Worm (Caenorhabditis elegans) whole organism, L2 larva: ENCODE measurements around the gene fbxb-2.

Experiments
- C34F6.9 ChIP-seq: fragments of 150-350 bp; optimal IDR thresholded peaks from 2 replicates; lab custom pipeline; 2014; ENCODE audit warnings: missing biosample characterization, missing genetic modification characterization
- F13H6.1 ChIP-seq: sonication (generic microtip); optimal IDR thresholded peaks from 2 replicates; lab custom pipeline; 2016; ENCODE audit warnings: missing genetic modification characterization, missing compliant biosample characterization
- R02D3.7 ChIP-seq: fragments of 150-350 bp; optimal IDR thresholded peaks from 2 replicates; lab custom pipeline; 2014; ENCODE audit warnings: missing biosample characterization, missing genetic modification characterization
- Y55F3AM.14 ChIP-seq: fragments of 200-800 bp; sonication (Bioruptor generic); optimal IDR thresholded peaks from 2 replicates; lab custom pipeline; 2018; ENCODE audit warnings: mild to moderate bottlenecking, missing genetic modification characterization, missing compliant biosample characterization
- alr-1 ChIP-seq: fragments of 150-350 bp; optimal IDR thresholded peaks from 2 replicates; lab custom pipeline; 2014; ENCODE audit warnings: missing biosample characterization, missing genetic modification characterization
- ceh-16 ChIP-seq: fragments of 150-350 bp; optimal IDR thresholded peaks from 2 replicates; lab custom pipeline; 2014; ENCODE audit warnings: missing biosample characterization, missing genetic modification characterization
- ceh-82 ChIP-seq: fragments of 150-350 bp; optimal IDR thresholded peaks from 2 replicates; lab custom pipeline; 2014; ENCODE audit warnings: missing biosample characterization, missing genetic modification characterization
- egl-27 ChIP-seq: sonication (generic microtip); optimal IDR thresholded peaks from 3 replicates; lab custom pipeline; 2017; ENCODE audit warnings: missing biosample characterization, missing genetic modification reagents, missing genetic modification characterization
- elt-1 ChIP-seq: fragments of 150-350 bp; optimal IDR thresholded peaks from 2 replicates; lab custom pipeline; 2014; ENCODE audit warnings: missing biosample characterization, missing genetic modification characterization
- elt-3 ChIP-seq: sonication (generic microtip); optimal IDR thresholded peaks from 2 replicates; lab custom pipeline; 2017; ENCODE audit warnings: missing biosample characterization, missing genetic modification characterization
- fos-1 ChIP-seq: fragments of 150-350 bp; optimal IDR thresholded peaks from 2 replicates; lab custom pipeline; 2014; ENCODE audit warnings: missing biosample characterization, missing genetic modification characterization
- gmeb-1 ChIP-seq: fragments of 150-350 bp; optimal IDR thresholded peaks from 2 replicates; lab custom pipeline; 2014; ENCODE audit warnings: missing biosample characterization, missing genetic modification characterization
- lin-11 ChIP-seq: fragments of 150-350 bp; sonication (generic microtip); optimal IDR thresholded peaks from 2 replicates; lab custom pipeline; 2014; ENCODE audit warnings: missing biosample characterization, missing genetic modification characterization, inconsistent platforms, mixed read lengths
- lin-13 ChIP-seq: fragments of 150-350 bp; optimal IDR thresholded peaks from 2 replicates; lab custom pipeline; 2014; ENCODE audit warnings: missing biosample characterization, missing genetic modification reagents, missing genetic modification characterization
- lin-39 ChIP-seq: fragments of 150-350 bp; optimal IDR thresholded peaks from 2 replicates; lab custom pipeline; 2014; ENCODE audit warnings: missing biosample characterization, missing genetic modification reagents, missing genetic modification characterization
- lsy-2 ChIP-seq, 2 experiments: fragments of 150-350 bp in 1 of 2; sonication (generic microtip) in 1 of 2; optimal IDR thresholded peaks; 2 replicates each; lab custom pipeline; 2014 to 2017; ENCODE audit warnings: missing biosample characterization in 2 of 2, missing genetic modification characterization in 2 of 2
- mab-5 ChIP-seq: fragments of 150-350 bp; optimal IDR thresholded peaks from 2 replicates; lab custom pipeline; 2014; ENCODE audit warnings: missing biosample characterization, missing genetic modification characterization
- mbf-1 ChIP-seq: sonication (generic microtip); optimal IDR thresholded peaks from 2 replicates; lab custom pipeline; 2017; ENCODE audit warnings: missing biosample characterization, missing genetic modification characterization
- mdl-1 ChIP-seq, 2 experiments: fragments of 150-350 bp in 1 of 2; sonication (generic microtip) in 1 of 2; optimal IDR thresholded peaks; 2 replicates each; lab custom pipeline; 2017; ENCODE audit warnings: missing biosample characterization in 2 of 2, missing genetic modification characterization in 2 of 2
- nhr-10 ChIP-seq: sonication (generic microtip); optimal IDR thresholded peaks from 2 replicates; lab custom pipeline; 2017; ENCODE audit warnings: missing biosample characterization, missing genetic modification characterization
- nhr-129 ChIP-seq: fragments of 150-350 bp; optimal IDR thresholded peaks from 2 replicates; lab custom pipeline; 2014; ENCODE audit warnings: missing biosample characterization, missing genetic modification characterization
- nhr-21 ChIP-seq: fragments of 150-350 bp; optimal IDR thresholded peaks from 2 replicates; lab custom pipeline; 2014; ENCODE audit warnings: missing biosample characterization, missing genetic modification characterization
- nhr-23 ChIP-seq: fragments of 150-350 bp; optimal IDR thresholded peaks from 2 replicates; lab custom pipeline; 2014; ENCODE audit warnings: missing biosample characterization, missing genetic modification reagents, missing genetic modification characterization
- nhr-237 ChIP-seq: fragments of 150-350 bp; optimal IDR thresholded peaks from 2 replicates; lab custom pipeline; 2014; ENCODE audit warnings: missing biosample characterization, missing genetic modification characterization
- nhr-6 ChIP-seq: fragments of 150-350 bp; optimal IDR thresholded peaks from 2 replicates; lab custom pipeline; 2014; ENCODE audit warnings: missing biosample characterization, missing genetic modification characterization
- nhr-77 ChIP-seq: fragments of 150-350 bp; optimal IDR thresholded peaks from 2 replicates; lab custom pipeline; 2014; ENCODE audit warnings: missing biosample characterization, missing genetic modification characterization
- peb-1 ChIP-seq: fragments of 150-350 bp; optimal IDR thresholded peaks from 2 replicates; lab custom pipeline; 2014; ENCODE audit warnings: missing biosample characterization, missing genetic modification characterization
- skn-1 ChIP-seq: sonication (generic microtip); optimal IDR thresholded peaks from 2 replicates; lab custom pipeline; 2017; ENCODE audit warnings: missing biosample characterization, missing genetic modification characterization
- sma-3 ChIP-seq: sonication (generic microtip); optimal IDR thresholded peaks from 2 replicates; lab custom pipeline; 2016; ENCODE audit warnings: missing genetic modification reagents, missing genetic modification characterization, missing compliant biosample characterization
- snpc-4 ChIP-seq: fragments of 150-350 bp; optimal IDR thresholded peaks from 2 replicates; lab custom pipeline; 2014; ENCODE audit warnings: missing biosample characterization, missing genetic modification characterization
- unc-55 ChIP-seq: fragments of 150-350 bp; sonication (generic microtip); optimal IDR thresholded peaks from 3 replicates; lab custom pipeline; 2014; ENCODE audit warnings: missing biosample characterization, missing genetic modification reagents, missing genetic modification characterization
- unc-62 ChIP-seq: fragments of 150-350 bp; optimal IDR thresholded peaks from 2 replicates; lab custom pipeline; 2014; ENCODE audit warnings: missing biosample characterization, missing genetic modification reagents, missing genetic modification characterization
- zag-1 ChIP-seq: fragments of 150-350 bp; optimal IDR thresholded peaks from 2 replicates; lab custom pipeline; 2014; ENCODE audit warnings: missing biosample characterization, missing genetic modification characterization
- ztf-1 ChIP-seq: fragments of 200-800 bp; sonication (Bioruptor generic); conservative IDR thresholded peaks from 2 replicates; pipeline ENCODE4 v1.3.6; 2022; ENCODE audit warnings: missing genetic modification characterization, missing compliant biosample characterization
- ztf-11 ChIP-seq: sonication (generic microtip); optimal IDR thresholded peaks from 2 replicates; lab custom pipeline; 2017; ENCODE audit warnings: missing biosample characterization, missing genetic modification characterization
- ztf-4 ChIP-seq: fragments of 150-350 bp; optimal IDR thresholded peaks from 2 replicates; lab custom pipeline; 2014; ENCODE audit warnings: missing biosample characterization, missing genetic modification characterization

fbxb-2 gene

ce11 chrV:19257653-19258052, 20.5 kb upstream of the fbxb-2 start, which contains the start of gene F21D9.3:
Gene F21D9.3, minus strand, starts transcription at chrV:19257753.
- TF ChIP-seq lin-39 (tag; lab: Kevin White, UChicago) (no peak), nhr-77 (tag; lab: Kevin White, UChicago) (no peak), unc-62 (no peak), mab-5 (tag; lab: Kevin White, UChicago) (no peak)
- TF ChIP-seq, all 48 proteins: peak for 0

DNA sequence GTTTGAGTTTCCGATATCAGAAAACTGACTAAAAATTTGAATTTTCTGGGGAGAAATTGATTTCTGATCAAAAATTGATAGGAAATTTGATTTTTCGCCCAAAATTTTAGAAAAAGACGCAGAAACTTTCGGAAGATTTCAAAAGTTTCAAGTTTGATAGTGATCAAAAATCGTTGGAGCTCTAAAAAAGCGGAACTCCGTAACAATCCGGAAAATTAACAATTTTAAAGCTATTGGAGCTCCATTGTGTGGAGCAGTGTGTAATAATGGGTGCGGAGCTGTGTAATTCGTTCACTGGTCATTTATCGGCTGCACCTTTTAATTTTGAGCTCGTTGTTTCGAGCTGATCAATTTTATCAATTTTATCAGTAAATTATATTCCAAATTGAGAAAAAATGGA, 16.4 kb upstream of the fbxb-2 start, which contains the start of gene F21D9.4:
F21D9.4 (plus strand) TSS at position 301 of the 400 bp plus-strand sequence.
- TF ChIP-seq ztf-1 (GFP tag; lab: Robert Waterston, UW): no peak

DNA sequence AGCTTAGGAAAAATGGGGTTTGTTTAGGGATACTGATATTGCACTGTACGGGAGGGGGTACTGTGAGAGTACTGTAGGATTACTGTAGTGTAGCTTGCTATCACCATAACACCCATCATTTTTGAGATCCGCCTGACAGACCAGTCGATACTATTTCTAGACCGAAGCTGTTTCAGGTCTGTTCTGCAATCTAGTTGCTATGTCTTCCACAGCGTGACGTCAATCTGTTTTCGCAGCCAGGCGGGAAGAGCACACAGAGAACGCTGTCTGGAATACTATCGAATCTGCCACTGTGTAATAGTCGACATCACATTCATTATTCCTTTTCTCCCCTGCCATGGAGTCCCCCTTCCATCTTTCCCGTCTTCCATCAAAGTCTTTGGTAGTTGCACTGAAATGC, 14.7 kb upstream of the fbxb-2 start, which contains the start of gene F21D9.11:
F21D9.11 (plus strand) TSS at position 301 of the 400 bp plus-strand sequence.
- TF ChIP-seq Y55F3AM.14: no peak

DNA sequence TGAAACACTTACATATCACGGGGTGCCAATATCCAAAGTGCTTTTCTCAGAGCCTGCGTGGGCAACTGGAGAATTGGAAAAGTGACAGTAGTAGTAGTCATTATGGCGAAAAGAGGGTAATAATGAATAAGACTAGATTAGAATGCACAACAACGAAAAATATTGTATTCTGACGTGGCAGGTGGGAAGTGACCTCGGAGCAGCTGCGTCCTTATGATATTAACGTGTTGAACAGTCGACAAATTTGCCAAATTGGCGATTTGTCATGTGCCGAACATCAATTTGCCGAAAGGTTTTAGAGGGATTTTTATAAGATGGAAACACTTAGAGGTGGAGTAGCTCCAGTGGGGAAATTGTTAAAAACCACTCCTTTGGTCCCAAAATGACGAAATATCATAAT, 13.9 kb upstream of the fbxb-2 start, which contains the start of gene str-81:
str-81 (minus strand) TSS at position 101 of the 400 bp plus-strand sequence.
- no peak for TF ChIP-seq peb-1 (tag; lab: Kevin White, UChicago)
- no peak for TF ChIP-seq unc-62
- TF ChIP-seq elt-3 (tag; lab: Kevin White, UChicago): no peak
- no peak for TF ChIP-seq nhr-129 (tag; lab: Kevin White, UChicago)
- TF ChIP-seq lsy-2 (tag; optimal IDR thresholded peaks at IDR 0.05; lab: Kevin White, UChicago): no peak
- no peak for TF ChIP-seq nhr-237
- TF ChIP-seq ztf-1 (GFP tag; lab: Robert Waterston, UW): no peak
- TF ChIP-seq ceh-82: no peak
- no peak for TF ChIP-seq mdl-1 (tag; optimal IDR thresholded peaks at IDR 0.05; lab: Kevin White, UChicago)
- no peak for TF ChIP-seq mbf-1 (tag; lab: Kevin White, UChicago)
- TF ChIP-seq ceh-16 (tag; lab: Kevin White, UChicago): no peak
- TF ChIP-seq mab-5 (tag; lab: Kevin White, UChicago): no peak
- TF ChIP-seq unc-55: no peak
- TF ChIP-seq skn-1 (tag; lab: Kevin White, UChicago): no peak
- TF ChIP-seq lin-39 (tag; lab: Kevin White, UChicago): no peak
- TF ChIP-seq gmeb-1: no peak
- no peak for TF ChIP-seq F13H6.1 (tag; lab: Kevin White, UChicago)
- TF ChIP-seq nhr-21: no peak
- no peak for TF ChIP-seq ztf-11

DNA sequence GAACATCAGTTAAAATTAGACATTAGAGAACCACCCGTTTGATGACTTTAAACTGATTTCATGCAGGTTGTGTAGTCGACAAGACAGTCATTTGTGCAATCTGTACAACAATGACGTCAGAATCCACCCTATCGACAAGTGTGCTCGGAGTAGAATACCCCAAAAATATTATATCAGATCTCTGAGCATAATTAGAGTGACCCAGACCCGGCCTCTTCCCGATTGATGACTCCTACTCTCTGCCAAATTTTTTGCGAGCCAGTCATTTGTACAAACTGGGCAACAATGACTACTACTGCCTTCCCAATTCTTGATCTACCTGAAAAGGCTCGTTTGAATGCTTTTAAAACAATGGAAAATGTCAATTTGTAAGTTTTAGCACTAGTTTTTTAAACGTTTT, 3.0 kb upstream of the fbxb-2 start, which contains the start of the genes fbxb-115 and fbxb-1:
fbxb-115 (minus strand) TSS at position 101 of the 400 bp plus-strand sequence.
fbxb-1 (plus strand) TSS at position 226 of the 400 bp plus-strand sequence.
- TF ChIP-seq Y55F3AM.14 (no peak), elt-1 (no peak), R02D3.7 (tag; lab: Kevin White, UChicago) (no peak), egl-27 (tag; lab: Kevin White, UChicago) (no peak), C34F6.9 (tag; lab: Kevin White, UChicago) (no peak), sma-3 (no peak), snpc-4 (tag; lab: Kevin White, UChicago) (no peak), nhr-6 (no peak), F13H6.1 (tag; lab: Kevin White, UChicago) (no peak), nhr-10 (tag; lab: Kevin White, UChicago) (no peak), alr-1 (tag; lab: Kevin White, UChicago) (no peak), zag-1 (tag; lab: Kevin White, UChicago) (no peak), fos-1 (tag; lab: Kevin White, UChicago) (no peak), peb-1 (tag; lab: Kevin White, UChicago) (no peak), nhr-23 (tag; lab: Kevin White, UChicago) (no peak), mbf-1 (tag; lab: Kevin White, UChicago) (no peak), lin-11 (tag; lab: Kevin White, UChicago) (no peak), unc-55 (no peak), lin-13 (GFP tag; lab: Kevin White, UChicago) (no peak), ztf-4 (tag; lab: Kevin White, UChicago) (no peak)
